Fruit fly (Drosophila melanogaster): Measurements from ENCODE around the gene Polr2C.

The Polr2C gene

DNA sequence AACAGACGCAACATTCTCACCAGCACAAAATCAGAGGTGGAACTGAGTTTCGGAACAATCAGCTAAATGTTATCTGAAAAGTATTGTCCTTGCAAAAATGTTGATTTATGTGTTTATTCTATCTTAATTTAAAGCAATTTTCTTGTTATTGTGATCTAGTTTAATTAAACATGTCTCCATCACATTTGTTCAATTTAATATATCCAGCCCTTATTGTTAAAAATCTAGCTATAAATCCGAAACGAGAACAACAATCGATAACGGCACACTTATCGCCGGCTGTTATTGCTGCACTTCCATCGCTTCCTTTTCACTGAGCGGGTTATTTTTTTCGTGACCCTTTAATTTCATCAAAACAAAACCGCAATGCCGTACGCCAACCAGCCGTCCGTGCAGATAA lies at the start of gene Polr2C, which contains the start of the genes GatC and PolG2 (continued):
- TF ChIP-seq sd (tag; optimal IDR thresholded peaks at IDR 0.05) (no peak), Dad (GFP tag; optimal IDR thresholded peaks at IDR 0.05) (no peak), hkb (optimal IDR thresholded peaks at IDR 0.05) (peak; percentile 74), hkb (GFP tag; IDR thresholded peaks at IDR 0.05) (no peak), Ada2b (GFP tag; IDR thresholded peaks at IDR 0.05) (peak; percentile 48; the same call in 1 of the 2 replicates), Abd-B (GFP tag; optimal IDR thresholded peaks at IDR 0.05) (peak; percentile 36), CG9437 (GFP tag; optimal IDR thresholded peaks at IDR 0.05) (no peak), sna (GFP tag; IDR thresholded peaks at IDR 0.05; ENCODE audit: partially characterized antibody) (peak; percentile 81), zen2 (GFP tag; IDR thresholded peaks at IDR 0.05; ENCODE audit: partially characterized antibody) (peak; percentile 56; the same call in 2 of the 3 replicates), CG4424 (GFP tag; optimal IDR thresholded peaks at IDR 0.05) (peak; percentile 6), Hsf (GFP tag; optimal IDR thresholded peaks at IDR 0.05) (peak; percentile 37), tap (tag; optimal IDR thresholded peaks at IDR 0.05) (no peak), CG7963 (GFP tag; IDR thresholded peaks at IDR 0.05; ENCODE audit: partially characterized antibody) (peak; percentile 73), NfI (GFP tag; optimal IDR thresholded peaks at IDR 0.05) (peak; percentile 60), CG16815 (GFP tag; optimal IDR thresholded peaks at IDR 0.05) (no peak), Camta (GFP tag; optimal IDR thresholded peaks at IDR 0.05) (no peak), CkIIα-i1 (GFP tag; IDR thresholded peaks at IDR 0.05) (no peak), CG33213 (GFP tag; optimal IDR thresholded peaks at IDR 0.05) (peak; percentile 27), CG17359 (tag; optimal IDR thresholded peaks at IDR 0.05) (no peak), CG17802 (tag; optimal IDR thresholded peaks at IDR 0.05) (peak; percentile 37), Taf1 (GFP tag; IDR thresholded peaks at IDR 0.05) (no peak), mirr (GFP tag; optimal IDR thresholded peaks at IDR 0.05) (no peak), Mad (GFP tag; optimal IDR thresholded peaks at IDR 0.05) (no peak), CG3281 (GFP tag; optimal IDR thresholded peaks at IDR 0.05) (no peak), Dll (GFP tag; IDR thresholded peaks at IDR 0.05; ENCODE audit: partially characterized antibody) (peak; percentile 80), CG10274 (GFP tag; optimal IDR thresholded peaks at IDR 0.05) (no peak), Atf6 (GFP tag; IDR thresholded peaks at IDR 0.05) (no peak), CG4707 (GFP tag; optimal IDR thresholded peaks at IDR 0.05) (no peak), CG10209 (GFP tag; optimal IDR thresholded peaks at IDR 0.05) (no peak), Dip2 (GFP tag; IDR thresholded peaks at IDR 0.05) (no peak), CG5245 (GFP tag; optimal IDR thresholded peaks at IDR 0.05) (no peak), Blimp-1 (GFP tag; optimal IDR thresholded peaks at IDR 0.05) (no peak), HLHmδ (GFP tag; optimal IDR thresholded peaks at IDR 0.05) (no peak), CG2116 (GFP tag; optimal IDR thresholded peaks at IDR 0.05) (peak; percentile 66), sob (GFP tag; IDR thresholded peaks at IDR 0.05) (peak; percentile 72), cad (GFP tag; optimal IDR thresholded peaks at IDR 0.05) (no peak), CG6689 (GFP tag; IDR thresholded peaks at IDR 0.05) (0 out of 2 replicates have a peak, but pooled peaks have one; percentile 6), Ravus (GFP tag; IDR thresholded peaks at IDR 0.05) (no peak), CG8924 (tag; optimal IDR thresholded peaks at IDR 0.05) (peak; percentile 45), CG6765 (GFP tag; optimal IDR thresholded peaks at IDR 0.05) (no peak), eve (GFP tag; optimal IDR thresholded peaks at IDR 0.05) (no peak), usp (GFP tag; optimal IDR thresholded peaks at IDR 0.05) (no peak), tup (GFP tag; optimal IDR thresholded peaks at IDR 0.05) (no peak), CrebB (tag; optimal IDR thresholded peaks at IDR 0.05) (no peak), CG12769 (tag; optimal IDR thresholded peaks at IDR 0.05) (no peak), Drgx (GFP tag; IDR thresholded peaks at IDR 0.05) (no peak), scrt (GFP tag; optimal IDR thresholded peaks at IDR 0.05) (no peak), inv (GFP tag; IDR thresholded peaks at IDR 0.05; ENCODE audit: partially characterized antibody) (peak; percentile 72), sima (GFP tag; optimal IDR thresholded peaks at IDR 0.05) (no peak), CG2875 (GFP tag; optimal IDR thresholded peaks at IDR 0.05) (no peak), Awh (GFP tag; IDR thresholded peaks at IDR 0.05) (no peak)

Data from whole organism, embryonic.